Fruit fly (Drosophila melanogaster): Measurements from ENCODE around the gene CG5645.

The CG5645 gene

dm6 chr3L:12111081-12111958, 25.2 kb downstream of the CG5645 start (continued):
- TF ChIP-seq fd3F (GFP tag; optimal IDR thresholded peaks at IDR 0.05) (peak; percentile 81), Six4 (GFP tag; optimal IDR thresholded peaks at IDR 0.05) (peak; percentile 66), scrt (GFP tag; optimal IDR thresholded peaks at IDR 0.05) (no peak), fd102C (GFP tag; optimal IDR thresholded peaks at IDR 0.05) (no peak), bsh (GFP tag; optimal IDR thresholded peaks at IDR 0.05) (peak; percentile 52 to 95), Drgx (GFP tag; IDR thresholded peaks at IDR 0.05) (peak; percentile 14; the same call in 1 of the 2 replicates), CG15601 (tag; optimal IDR thresholded peaks at IDR 0.05) (peak; percentile 95), CG18764 (GFP tag; optimal IDR thresholded peaks at IDR 0.05) (peak; percentile 62), CG1602 (GFP tag; optimal IDR thresholded peaks at IDR 0.05) (peak; percentile 79), CG13775 (GFP tag; optimal IDR thresholded peaks at IDR 0.05) (peak; percentile 81), Asciz (GFP tag; optimal IDR thresholded peaks at IDR 0.05) (peak; percentile 83), CG32767 (GFP tag; IDR thresholded peaks at IDR 0.05) (peak; percentile 82), CG9727 (GFP tag; optimal IDR thresholded peaks at IDR 0.05) (peak; percentile 90), btn (GFP tag; optimal IDR thresholded peaks at IDR 0.05) (no peak), CG12104 (GFP tag; optimal IDR thresholded peaks at IDR 0.05) (peak; percentile 72), BEAF-32 (GFP tag; optimal IDR thresholded peaks at IDR 0.05) (no peak), pzg (GFP tag; optimal IDR thresholded peaks at IDR 0.05) (no peak), bcd (GFP tag; optimal IDR thresholded peaks at IDR 0.05) (peak; percentile 73), Atf-2 (GFP tag; optimal IDR thresholded peaks at IDR 0.05) (no peak), Fer3 (tag; optimal IDR thresholded peaks at IDR 0.05) (peak; percentile 79), CG17186 (GFP tag; optimal IDR thresholded peaks at IDR 0.05) (no peak), Vsx1 (GFP tag; optimal IDR thresholded peaks at IDR 0.05) (peak; percentile 69)

DNA sequence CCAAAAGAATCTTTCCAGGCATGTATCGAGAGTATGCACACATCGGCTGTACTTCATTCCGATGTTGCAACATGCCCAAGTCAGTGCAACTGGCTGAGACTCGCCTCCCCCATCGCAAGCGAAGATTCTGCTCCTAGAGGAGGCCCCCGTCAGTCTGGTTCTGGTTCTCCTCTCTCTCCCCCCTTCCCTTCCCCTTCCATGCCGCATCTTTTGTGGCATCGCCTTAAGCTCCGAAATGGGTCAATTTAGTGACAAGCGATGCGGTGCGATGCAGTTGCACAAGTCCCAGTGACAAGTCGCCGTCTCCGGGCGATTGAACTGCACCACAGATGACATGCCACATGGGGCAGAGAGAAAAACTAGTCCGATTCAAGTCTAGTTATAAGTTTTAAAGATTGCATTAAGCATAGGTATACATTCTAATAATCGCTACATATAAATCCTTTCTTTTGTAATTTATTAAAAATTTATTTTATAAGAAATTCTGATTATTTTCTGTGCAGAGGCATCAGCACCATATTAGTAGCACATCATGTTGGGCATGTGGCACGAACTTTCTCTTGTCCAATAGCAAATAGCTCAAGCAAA, 27.4 kb downstream of the CG5645 start:
- TF ChIP-seq CG14667 (GFP tag; IDR thresholded peaks at IDR 0.05) (no peak), nau (GFP tag; optimal IDR thresholded peaks at IDR 0.05) (no peak), Dek (tag; optimal IDR thresholded peaks at IDR 0.05) (no peak), hkb (optimal IDR thresholded peaks at IDR 0.05) (no peak), hkb (GFP tag; IDR thresholded peaks at IDR 0.05) (no peak), CG4730 (GFP tag; IDR thresholded peaks at IDR 0.05) (no peak), Xrp1 (GFP tag; IDR thresholded peaks at IDR 0.05) (peak; percentile 30; the same call in 1 of the 2 replicates), jigr1 (GFP tag; IDR thresholded peaks at IDR 0.05) (no peak), stwl (tag; optimal IDR thresholded peaks at IDR 0.05) (no peak), peb (GFP tag; IDR thresholded peaks at IDR 0.05) (no peak), Asciz (GFP tag; optimal IDR thresholded peaks at IDR 0.05) (peak; percentile 4), Myb (GFP tag; optimal IDR thresholded peaks at IDR 0.05) (no peak), CG17568 (GFP tag; optimal IDR thresholded peaks at IDR 0.05) (no peak), CG9817 (tag; optimal IDR thresholded peaks at IDR 0.05) (no peak), CG2116 (GFP tag; optimal IDR thresholded peaks at IDR 0.05) (no peak), CG12155 (GFP tag; optimal IDR thresholded peaks at IDR 0.05) (no peak), Drgx (GFP tag; IDR thresholded peaks at IDR 0.05) (peak; percentile 60), CG11085 (GFP tag; IDR thresholded peaks at IDR 0.05) (no peak), MESR4 (GFP tag; optimal IDR thresholded peaks at IDR 0.05) (no peak), dysf (GFP tag; IDR thresholded peaks at IDR 0.05) (no peak), CG17612 (GFP tag; IDR thresholded peaks at IDR 0.05) (no peak), grau (tag; optimal IDR thresholded peaks at IDR 0.05) (no peak), CG15479 (GFP tag; optimal IDR thresholded peaks at IDR 0.05) (no peak), crol (GFP tag; IDR thresholded peaks at IDR 0.05) (peak; percentile 64), CG17912 (GFP tag; optimal IDR thresholded peaks at IDR 0.05) (no peak), cwo (GFP tag; optimal IDR thresholded peaks at IDR 0.05) (no peak), CG10979 (tag; optimal IDR thresholded peaks at IDR 0.05) (no peak), pum (GFP tag; optimal IDR thresholded peaks at IDR 0.05) (no peak)
